Worm (Caenorhabditis elegans) whole organism, late embryonic: ENCODE results near the gene B0334.5.

Experiments used
- C08G9.2 ChIP-seq: sonication (generic microtip); optimal IDR thresholded peaks from 2 replicates; lab custom pipeline; 2016; ENCODE audit warnings: mild to moderate bottlenecking, missing genetic modification characterization, moderate library complexity, missing compliant biosample characterization
- C38D4.7 ChIP-seq: fragments of 200-800 bp; sonication (Bioruptor generic); optimal IDR thresholded peaks from 2 replicates; lab custom pipeline; 2018; ENCODE audit warnings: mild to moderate bottlenecking, missing genetic modification characterization, moderate library complexity, missing compliant biosample characterization
- T23F11.4 ChIP-seq: fragments of 200-800 bp; sonication (Bioruptor generic); optimal IDR thresholded peaks from 2 replicates; lab custom pipeline; 2018; ENCODE audit warnings: mild to moderate bottlenecking, missing genetic modification characterization, missing compliant biosample characterization
- Y22D7AL.16 ChIP-seq: sonication (generic microtip); optimal IDR thresholded peaks from 2 replicates; lab custom pipeline; 2016; ENCODE audit warnings: missing genetic modification characterization, missing compliant biosample characterization
- ceh-14 ChIP-seq: sonication (generic microtip); optimal IDR thresholded peaks from 2 replicates; lab custom pipeline; 2016; ENCODE audit warnings: missing genotype, missing genetic modification characterization, missing compliant biosample characterization
- ceh-19 ChIP-seq: fragments of 200-800 bp; sonication (Bioruptor generic); optimal IDR thresholded peaks from 2 replicates; lab custom pipeline; 2018; ENCODE audit warnings: mild to moderate bottlenecking, missing genetic modification characterization, missing compliant biosample characterization
- ceh-30 ChIP-seq: fragments of 150-350 bp; optimal IDR thresholded peaks from 2 replicates; lab custom pipeline; 2014; ENCODE audit warnings: missing biosample characterization, missing genetic modification characterization
- ceh-31 ChIP-seq: sonication (generic microtip); optimal IDR thresholded peaks from 2 replicates; lab custom pipeline; 2016; ENCODE audit warnings: missing genetic modification characterization, missing compliant biosample characterization
- ceh-34 ChIP-seq: sonication (generic microtip); optimal IDR thresholded peaks from 2 replicates; lab custom pipeline; 2016; ENCODE audit warnings: mild to moderate bottlenecking, missing genetic modification characterization, missing compliant biosample characterization
- ceh-45 ChIP-seq: fragments of 200-800 bp; sonication (Bioruptor generic); IDR thresholded peaks from 2 replicates; pipeline ENCODE4 v1.3.6; 2022; ENCODE audit warnings: missing genetic modification reagents, missing genetic modification characterization, missing compliant biosample characterization
- ceh-48 ChIP-seq: sonication (generic microtip); optimal IDR thresholded peaks from 2 replicates; lab custom pipeline; 2016; ENCODE audit warnings: missing genetic modification characterization, inconsistent platforms, missing compliant biosample characterization
- che-1 ChIP-seq: sonication (generic microtip); optimal IDR thresholded peaks from 2 replicates; lab custom pipeline; 2016; ENCODE audit warnings: mild to moderate bottlenecking, missing genetic modification characterization, missing compliant biosample characterization
- dmd-4 ChIP-seq: sonication (generic microtip); optimal IDR thresholded peaks from 2 replicates; lab custom pipeline; 2016; ENCODE audit warnings: borderline replicate concordance, missing genetic modification characterization, missing compliant biosample characterization
- dve-1 ChIP-seq: sonication (generic microtip); optimal IDR thresholded peaks from 2 replicates; lab custom pipeline; 2017; ENCODE audit warnings: antibody characterized with exemption, mild to moderate bottlenecking, missing genetic modification characterization, missing compliant biosample characterization
- elt-2 ChIP-seq: sonication (generic microtip); optimal IDR thresholded peaks from 2 replicates; lab custom pipeline; 2016; ENCODE audit warnings: missing genetic modification reagents, missing genetic modification characterization, missing compliant biosample characterization
- elt-4 ChIP-seq: sonication (generic microtip); optimal IDR thresholded peaks from 2 replicates; lab custom pipeline; 2016; ENCODE audit warnings: missing genetic modification characterization, missing compliant biosample characterization
- ets-4 ChIP-seq: sonication (generic microtip); optimal IDR thresholded peaks from 2 replicates; lab custom pipeline; 2016; ENCODE audit warnings: missing genetic modification characterization, missing compliant biosample characterization
- fax-1 ChIP-seq: sonication (generic microtip); optimal IDR thresholded peaks from 2 replicates; lab custom pipeline; 2016; ENCODE audit warnings: missing genotype, missing genetic modification characterization, missing compliant biosample characterization
- fkh-6 ChIP-seq: sonication (generic microtip); optimal IDR thresholded peaks from 2 replicates; lab custom pipeline; 2016; ENCODE audit warnings: missing genetic modification characterization, missing compliant biosample characterization
- hlh-30 ChIP-seq: sonication (generic microtip); optimal IDR thresholded peaks from 2 replicates; lab custom pipeline; 2017; ENCODE audit warnings: antibody characterized with exemption, missing genetic modification characterization, missing compliant biosample characterization; ENCODE audit not compliant: insufficient read depth
- hlh-6 ChIP-seq: sonication (generic microtip); optimal IDR thresholded peaks from 2 replicates; lab custom pipeline; 2016; ENCODE audit warnings: missing genotype, missing genetic modification characterization, missing compliant biosample characterization
- hlh-8 ChIP-seq: sonication (generic microtip); optimal IDR thresholded peaks from 2 replicates; lab custom pipeline; 2016; ENCODE audit warnings: missing genotype, missing genetic modification characterization, missing compliant biosample characterization
- lim-6 ChIP-seq: sonication (generic microtip); optimal IDR thresholded peaks from 2 replicates; lab custom pipeline; 2016; ENCODE audit warnings: missing genetic modification characterization, missing compliant biosample characterization
- lin-11 ChIP-seq: fragments of 200-800 bp; sonication (Bioruptor generic); optimal IDR thresholded peaks from 2 replicates; lab custom pipeline; 2018; ENCODE audit warnings: mild to moderate bottlenecking, missing genetic modification characterization, missing compliant biosample characterization
- nfya-1 ChIP-seq: sonication (generic microtip); optimal IDR thresholded peaks from 2 replicates; lab custom pipeline; 2017; ENCODE audit warnings: missing genetic modification characterization, mild to moderate bottlenecking, missing compliant biosample characterization, antibody characterized with exemption, moderate library complexity
- pag-3 ChIP-seq: sonication (generic microtip); optimal IDR thresholded peaks from 2 replicates; lab custom pipeline; 2016; ENCODE audit warnings: missing compliant biosample characterization, missing genetic modification characterization, borderline replicate concordance
- pax-1 ChIP-seq: fragments of 150-350 bp; optimal IDR thresholded peaks from 2 replicates; lab custom pipeline; 2014; ENCODE audit warnings: missing biosample characterization, missing genetic modification characterization
- pha-4 ChIP-seq: fragments of 150-350 bp; optimal IDR thresholded peaks from 2 replicates; lab custom pipeline; 2018; ENCODE audit warnings: missing biosample characterization, missing genetic modification reagents, missing genetic modification characterization
- pros-1 ChIP-seq: fragments of 150-350 bp; optimal IDR thresholded peaks from 2 replicates; lab custom pipeline; 2014; ENCODE audit warnings: missing biosample characterization, missing genetic modification reagents, missing genetic modification characterization
- ref-2 ChIP-seq: sonication (generic microtip); optimal IDR thresholded peaks from 2 replicates; lab custom pipeline; 2016; ENCODE audit warnings: missing genetic modification characterization, missing compliant biosample characterization
- sdc-2 ChIP-seq: sonication (generic microtip); optimal IDR thresholded peaks from 2 replicates; lab custom pipeline; 2016; ENCODE audit warnings: missing genotype, missing genetic modification characterization, missing compliant biosample characterization
- sox-4 ChIP-seq: sonication (generic microtip); optimal IDR thresholded peaks from 2 replicates; lab custom pipeline; 2017; ENCODE audit warnings: mild to moderate bottlenecking, missing genetic modification characterization, inconsistent platforms, missing compliant biosample characterization
- syd-9 ChIP-seq: sonication (generic microtip); optimal IDR thresholded peaks from 2 replicates; lab custom pipeline; 2016; ENCODE audit warnings: mild to moderate bottlenecking, missing genetic modification characterization, moderate library complexity, missing compliant biosample characterization
- tbx-2 ChIP-seq: sonication (generic microtip); optimal IDR thresholded peaks from 2 replicates; lab custom pipeline; 2016; ENCODE audit warnings: missing genetic modification characterization, missing compliant biosample characterization
- unc-3 ChIP-seq, 2 experiments: fragments of 200-800 bp in 1 of 2; sonication (Bioruptor generic) in 1 of 2; sonication (generic microtip) in 1 of 2; conservative IDR thresholded peaks in 1 of 2; optimal IDR thresholded peaks in 1 of 2; 2 replicates each; pipeline versions ENCODE4 v1.3.6 to Lab custom; 2016 to 2022; ENCODE audit warnings: missing compliant biosample characterization in 2 of 2, missing genetic modification characterization in 2 of 2, missing genetic modification reagents in 1 of 2
- unc-55 ChIP-seq: sonication (generic microtip); optimal IDR thresholded peaks from 2 replicates; lab custom pipeline; 2017; ENCODE audit warnings: missing biosample characterization, missing genetic modification reagents, missing genetic modification characterization
- unc-86 ChIP-seq: sonication (generic microtip); optimal IDR thresholded peaks from 2 replicates; lab custom pipeline; 2016; ENCODE audit warnings: missing genetic modification characterization, missing compliant biosample characterization

B0334.5 gene

ce11 chrII:11463899-11464298 is 33.6 kb upstream of the B0334.5 start:
- peak; percentile 9 for TF ChIP-seq ceh-31 (tag; lab: Kevin White, UChicago)
- TF ChIP-seq ceh-30 (tag; lab: Kevin White, UChicago) = no peak
- TF ChIP-seq elt-2 = peak; percentile 8
- TF ChIP-seq lin-11 (tag; lab: Kevin White, UChicago) = no peak
- TF ChIP-seq pax-1 = no peak

- TF ChIP-seq C08G9.2 (tag; lab: Kevin White, UChicago) (no peak), syd-9 (tag; lab: Kevin White, UChicago) (no peak), unc-55 (GFP tag; lab: Kevin White, UChicago) (peak; percentile 55), fax-1 (tag; lab: Kevin White, UChicago) (no peak), nfya-1 (tag; lab: Kevin White, UChicago) (peak; percentile 67), ceh-19 (no peak), fkh-6 (no peak), ref-2 (peak; percentile 43), tbx-2 (peak; percentile 61), ceh-34 (tag; lab: Kevin White, UChicago) (no peak), hlh-6 (tag; lab: Kevin White, UChicago) (no peak), dmd-4 (tag; lab: Kevin White, UChicago) (no peak), hlh-30 (tag; lab: Kevin White, UChicago) (peak; percentile 51)
Observed at ce11 chrII:11464427-11464944, 33.0 kb upstream of the B0334.5 start, which contains the start of the genes aars-1 and rga-1. TSS of gene aars-1 (minus strand) at chrII:11464497. TSS of gene rga-1 (plus strand) at chrII:11464894.

ce11 chrII:11467541-11467940 is 29.9 kb upstream of the B0334.5 start, which contains the start of gene klp-17:
TSS of gene klp-17 (minus strand) at chrII:11467641.
- TF ChIP-seq sox-4 (tag; lab: Kevin White, UChicago) (no peak), lim-6 (tag; lab: Kevin White, UChicago) (no peak), T23F11.4 (no peak), ets-4 (no peak), pros-1 (tag; lab: Kevin White, UChicago) (no peak), hlh-8 (tag; lab: Kevin White, UChicago) (no peak), sdc-2 (tag; lab: Kevin White, UChicago) (no peak), pag-3 (tag; lab: Kevin White, UChicago) (no peak), ceh-48 (tag; lab: Kevin White, UChicago) (no peak), C38D4.7 (GFP tag; lab: Kevin White, UChicago) (no peak), unc-3 (GFP tag; conservative IDR thresholded peaks at IDR 0.05; lab: Robert Waterston, UW) (no peak), unc-3 (tag; optimal IDR thresholded peaks at IDR 0.05; lab: Kevin White, UChicago) (no peak), pha-4 (no peak), ceh-45 (no peak), elt-4 (no peak), pax-1 (no peak), fkh-6 (no peak), che-1 (no peak), hlh-30 (tag; lab: Kevin White, UChicago) (no peak)
- TF ChIP-seq, all 69 proteins: peak for 0

- TF ChIP-seq fkh-6 = no peak
- TF ChIP-seq sdc-2 (tag; lab: Kevin White, UChicago) = no peak
- TF ChIP-seq unc-86 (tag; lab: Kevin White, UChicago) = no peak
- no peak for TF ChIP-seq ceh-14 (tag; lab: Kevin White, UChicago)
- TF ChIP-seq Y22D7AL.16 (tag; lab: Kevin White, UChicago) = no peak
- TF ChIP-seq dve-1 (tag; lab: Kevin White, UChicago) = no peak
Observed at ce11 chrII:11469574-11470108, 27.8 kb upstream of the B0334.5 start, which contains the start of gene cisd-1. TSS of gene cisd-1 (minus strand) at chrII:11469624.
